Worm (Caenorhabditis elegans) whole organism, midembryonic: ENCODE measurements around the gene mltn-13.

Experiments
- T22C8.4 ChIP-seq: fragments of 200-800 bp; sonication (Bioruptor generic); IDR thresholded peaks from 2 replicates; pipeline ENCODE4 v1.3.6; 2022; ENCODE audit warnings: missing genetic modification characterization, missing compliant biosample characterization
- cog-1 ChIP-seq: sonication (generic microtip); optimal IDR thresholded peaks from 2 replicates; lab custom pipeline; 2016; ENCODE audit warnings: missing genetic modification characterization, missing compliant biosample characterization
- flt-1 ChIP-seq: fragments of 200-800 bp; sonication (Bioruptor generic); IDR thresholded peaks from 2 replicates; pipeline ENCODE4 v1.3.6; 2022; ENCODE audit warnings: missing genetic modification characterization, missing compliant biosample characterization
- klf-2 ChIP-seq: fragments of 200-800 bp; sonication (Bioruptor generic); conservative IDR thresholded peaks from 2 replicates; pipeline ENCODE4 v1.3.6; 2022; ENCODE audit warnings: missing genetic modification reagents, missing genetic modification characterization, missing compliant biosample characterization
- med-1 ChIP-seq: sonication (generic microtip); optimal IDR thresholded peaks from 2 replicates; lab custom pipeline; 2017; ENCODE audit warnings: missing genetic modification characterization, mild to moderate bottlenecking, missing compliant biosample characterization, antibody characterized with exemption, missing genetic modification reagents; ENCODE audit not compliant: insufficient read depth
- ref-1 ChIP-seq: fragments of 200-800 bp; sonication (Bioruptor generic); conservative IDR thresholded peaks from 2 replicates; pipeline ENCODE4 v1.3.6; 2022; ENCODE audit warnings: missing genetic modification reagents, missing genetic modification characterization, missing compliant biosample characterization
- tab-1 ChIP-seq: fragments of 200-800 bp; sonication (Bioruptor generic); IDR thresholded peaks from 2 replicates; pipeline ENCODE4 v1.3.6; 2022; ENCODE audit warnings: missing genetic modification characterization, missing compliant biosample characterization
- ztf-23 ChIP-seq: fragments of 200-800 bp; sonication (Bioruptor generic); IDR thresholded peaks from 2 replicates; pipeline ENCODE4 v1.3.6; 2022; ENCODE audit warnings: missing genetic modification reagents, missing genetic modification characterization, missing compliant biosample characterization
- ztf-29 ChIP-seq: fragments of 200-800 bp; sonication (Bioruptor generic); IDR thresholded peaks from 2 replicates; pipeline ENCODE4 v1.3.6; 2022; ENCODE audit warnings: missing genetic modification reagents, missing genetic modification characterization, missing compliant biosample characterization

- TF ChIP-seq cog-1 (tag; lab: Kevin White, UChicago) (no peak), flt-1 (GFP tag; lab: Robert Waterston, UW) (no peak), ref-1 (GFP tag; lab: Robert Waterston, UW) (no peak), klf-2 (no peak), med-1 (no peak), ztf-29 (GFP tag; lab: Robert Waterston, UW) (no peak), tab-1 (no peak), ztf-23 (GFP tag; lab: Robert Waterston, UW) (no peak), T22C8.4 (no peak)
These were observed 47.9 kb downstream of the mltn-13 start for ce11 chrX:4400296-4400695.
